Fruit fly (Drosophila melanogaster) whole organism, adult: Measurements from ENCODE around the gene CG5612.

Source experiments
- CG11617 ChIP-seq: fragments of 200-800 bp; sonication (Bioruptor generic); optimal IDR thresholded peaks from 2 replicates; lab custom pipeline; 2017; ENCODE audit warnings: mild to moderate bottlenecking, missing biosample characterization, missing genetic modification reagents, missing genetic modification characterization
- CG12768 ChIP-seq: fragments of 200-800 bp; sonication (Bioruptor generic); optimal IDR thresholded peaks from 2 replicates; lab custom pipeline; 2017; ENCODE audit warnings: missing biosample characterization, missing genetic modification characterization, mild to moderate bottlenecking, moderate library complexity, missing genetic modification reagents
- CG14711 ChIP-seq: fragments of 200-800 bp; sonication (Bioruptor generic); optimal IDR thresholded peaks from 2 replicates; lab custom pipeline; 2018; ENCODE audit warnings: missing biosample characterization, mild to moderate bottlenecking, missing genetic modification characterization, moderate library complexity
- CG1620 ChIP-seq: fragments of 200-800 bp; sonication (Bioruptor generic); optimal IDR thresholded peaks from 2 replicates; lab custom pipeline; 2016; ENCODE audit warnings: missing biosample characterization, missing genetic modification characterization
- CG33017 ChIP-seq: fragments of 200-800 bp; sonication (Bioruptor generic); optimal IDR thresholded peaks from 2 replicates; lab custom pipeline; 2018; ENCODE audit warnings: missing biosample characterization, mild to moderate bottlenecking, missing genetic modification characterization, moderate library complexity
- CG5204 ChIP-seq: fragments of 200-800 bp; sonication (Bioruptor generic); optimal IDR thresholded peaks from 2 replicates; lab custom pipeline; 2016; ENCODE audit warnings: missing biosample characterization, missing genetic modification characterization
- CG7045 ChIP-seq: fragments of 200-800 bp; sonication (Bioruptor generic); optimal IDR thresholded peaks from 2 replicates; lab custom pipeline; 2017; ENCODE audit warnings: missing biosample characterization, mild to moderate bottlenecking, missing genetic modification characterization
- CG7101 ChIP-seq: fragments of 200-800 bp; sonication (Bioruptor generic); optimal IDR thresholded peaks from 2 replicates; lab custom pipeline; 2018; ENCODE audit warnings: missing biosample characterization, mild to moderate bottlenecking, missing genetic modification characterization, moderate library complexity
- Clk ChIP-seq: fragments of 200-800 bp; sonication (Bioruptor generic); optimal IDR thresholded peaks from 2 replicates; lab custom pipeline; 2017; ENCODE audit warnings: missing biosample characterization, missing genetic modification characterization
- Crg-1 ChIP-seq: fragments of 200-800 bp; sonication (Bioruptor generic); optimal IDR thresholded peaks from 2 replicates; lab custom pipeline; 2016; ENCODE audit warnings: missing biosample characterization, missing genetic modification characterization
- Hr96 ChIP-seq: fragments of 200-800 bp; sonication (Bioruptor generic); optimal IDR thresholded peaks from 2 replicates; lab custom pipeline; 2016; ENCODE audit warnings: missing biosample characterization, missing genetic modification characterization
- Mnt ChIP-seq: fragments of 200-800 bp; sonication (Bioruptor generic); optimal IDR thresholded peaks from 2 replicates; lab custom pipeline; 2016; ENCODE audit warnings: missing biosample characterization, mild to moderate bottlenecking, missing genetic modification characterization
- bab1 ChIP-seq: fragments of 200-800 bp; sonication (Bioruptor generic); optimal IDR thresholded peaks from 3 replicates; lab custom pipeline; 2019; ENCODE audit warnings: missing biosample characterization, mild to moderate bottlenecking, missing genetic modification characterization, moderate library complexity
- cic ChIP-seq: fragments of 200-800 bp; sonication (Bioruptor generic); optimal IDR thresholded peaks from 2 replicates; lab custom pipeline; 2017; ENCODE audit warnings: missing biosample characterization, mild to moderate bottlenecking, missing genetic modification characterization, moderate library complexity
- cnc ChIP-seq, 2 experiments: fragments of >200 bp; optimal IDR thresholded peaks; 2 replicates each; lab custom pipeline; 2017
- kay ChIP-seq: fragments of 200-800 bp; sonication (Bioruptor generic); peaks from one replicate; lab custom pipeline; 2016; ENCODE audit warnings: missing biosample characterization, missing genetic modification characterization, borderline replicate concordance
- ovo ChIP-seq: fragments of 200-800 bp; sonication (Bioruptor generic); optimal IDR thresholded peaks from 2 replicates; lab custom pipeline; 2016; ENCODE audit warnings: missing biosample characterization, missing genetic modification characterization
- pad ChIP-seq: fragments of 200-800 bp; sonication (Bioruptor generic); optimal IDR thresholded peaks from 3 replicates; lab custom pipeline; 2017; ENCODE audit warnings: missing biosample characterization, missing genetic modification characterization, mild to moderate bottlenecking, moderate library complexity, missing genetic modification reagents
- tj ChIP-seq: fragments of 200-800 bp; sonication (Bioruptor generic); optimal IDR thresholded peaks from 3 replicates; lab custom pipeline; 2017; ENCODE audit warnings: missing biosample characterization, mild to moderate bottlenecking, missing genetic modification characterization, moderate library complexity
- toe ChIP-seq: fragments of 200-800 bp; sonication (Bioruptor generic); optimal IDR thresholded peaks from 2 replicates; lab custom pipeline; 2016; ENCODE audit warnings: missing biosample characterization, missing genetic modification characterization

The CG5612 gene

DNA sequence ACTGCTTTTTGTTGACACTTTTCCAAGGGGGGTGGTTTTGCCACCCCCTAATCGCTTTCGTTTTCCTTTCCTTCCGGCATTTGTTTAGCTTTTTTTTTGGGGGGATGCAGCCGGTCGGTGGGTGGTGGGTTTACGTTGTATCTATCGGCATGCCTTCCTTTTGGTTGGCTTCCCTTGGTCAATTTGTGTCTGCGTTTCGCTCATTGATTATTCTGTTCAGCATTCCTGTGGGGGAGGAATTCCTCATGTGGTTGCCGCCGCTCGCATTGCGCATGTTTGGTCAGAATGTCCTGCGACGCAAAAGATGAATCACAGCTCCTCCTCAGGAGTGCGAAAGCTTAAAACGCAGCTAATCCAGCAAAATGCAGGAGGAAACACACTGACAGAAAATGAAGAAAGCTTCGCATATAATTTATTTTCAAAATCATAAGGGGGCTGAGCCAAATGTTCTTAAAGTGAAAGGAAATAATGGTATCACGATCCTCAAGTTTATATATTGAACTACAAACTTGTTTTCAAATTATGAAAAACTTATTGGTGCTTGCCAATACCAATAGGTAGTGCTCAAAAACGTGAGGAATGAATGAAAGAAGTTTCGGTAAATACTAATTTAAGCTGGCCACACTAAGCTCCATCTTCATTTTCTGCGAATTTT lies 26.5 kb upstream of the CG5612 start, which contains the start of gene RpS10a:
Gene RpS10a (plus strand): TSS at position 605 of the 655 bp plus-strand sequence.
- TF ChIP-seq Clk (GFP tag; lab: Kevin White, UChicago): no peak
- no peak for TF ChIP-seq cic (GFP tag; lab: Kevin White, UChicago)
- no peak for TF ChIP-seq CG12768 (GFP tag; lab: Kevin White, UChicago)
- no peak for TF ChIP-seq Hr96 (GFP tag; lab: Kevin White, UChicago)
- no peak for TF ChIP-seq CG33017
- no peak for TF ChIP-seq tj (GFP tag; lab: Kevin White, UChicago)
- TF ChIP-seq bab1 (GFP tag; lab: Kevin White, UChicago): no peak
- TF ChIP-seq kay (GFP tag; lab: Kevin White, UChicago): no peak
- no peak for TF ChIP-seq ovo (GFP tag; lab: Kevin White, UChicago)
- TF ChIP-seq toe (GFP tag; lab: Kevin White, UChicago): no peak
- TF ChIP-seq CG11617: no peak
- no peak for TF ChIP-seq CG7101 (tag; lab: Kevin White, UChicago)
- no peak for TF ChIP-seq CG1620 (GFP tag; lab: Kevin White, UChicago)
- TF ChIP-seq CG7045 (GFP tag; lab: Kevin White, UChicago): no peak
- no peak for TF ChIP-seq Mnt (GFP tag; lab: Kevin White, UChicago)
- TF ChIP-seq CG14711 (tag; lab: Kevin White, UChicago): no peak
- TF ChIP-seq Crg-1 (GFP tag; lab: Kevin White, UChicago): no peak
- TF ChIP-seq CG5204: no peak

DNA sequence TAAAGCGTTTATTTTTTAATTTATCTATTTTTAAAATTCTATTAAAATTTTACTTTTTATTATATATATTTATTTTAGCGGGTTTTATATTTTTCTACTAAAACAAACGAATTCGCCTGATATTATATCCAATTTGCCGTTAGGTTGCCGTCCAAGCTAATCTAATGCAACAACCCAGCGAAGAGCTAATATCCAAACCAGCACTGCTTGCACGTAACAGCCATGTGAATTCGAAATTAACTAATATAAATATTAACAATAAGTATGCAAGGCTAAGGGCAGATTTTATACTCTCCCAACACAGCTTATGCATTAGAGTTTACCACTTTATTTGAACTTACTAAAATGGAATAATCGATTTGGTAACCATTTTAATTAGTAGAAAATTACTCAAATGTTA lies 25.9 kb upstream of the CG5612 start:
- TF ChIP-seq CG7101 (tag; lab: Kevin White, UChicago): no peak
- TF ChIP-seq bab1 (GFP tag; lab: Kevin White, UChicago): no peak
- TF ChIP-seq Mnt (GFP tag; lab: Kevin White, UChicago): no peak
- no peak for TF ChIP-seq pad (GFP tag; lab: Kevin White, UChicago)
- TF ChIP-seq CG14711 (tag; lab: Kevin White, UChicago): no peak
- TF ChIP-seq Hr96 (GFP tag; lab: Kevin White, UChicago): no peak
- TF ChIP-seq ovo (GFP tag; lab: Kevin White, UChicago): no peak
- TF ChIP-seq CG33017: no peak
- TF ChIP-seq cic (GFP tag; lab: Kevin White, UChicago): no peak
- TF ChIP-seq toe (GFP tag; lab: Kevin White, UChicago): no peak
- no peak for TF ChIP-seq Crg-1 (GFP tag; lab: Kevin White, UChicago)
- no peak for TF ChIP-seq CG12768 (GFP tag; lab: Kevin White, UChicago)
- TF ChIP-seq cnc (optimal IDR thresholded peaks at IDR 0.05; lab: Kevin White, UChicago): no peak

DNA sequence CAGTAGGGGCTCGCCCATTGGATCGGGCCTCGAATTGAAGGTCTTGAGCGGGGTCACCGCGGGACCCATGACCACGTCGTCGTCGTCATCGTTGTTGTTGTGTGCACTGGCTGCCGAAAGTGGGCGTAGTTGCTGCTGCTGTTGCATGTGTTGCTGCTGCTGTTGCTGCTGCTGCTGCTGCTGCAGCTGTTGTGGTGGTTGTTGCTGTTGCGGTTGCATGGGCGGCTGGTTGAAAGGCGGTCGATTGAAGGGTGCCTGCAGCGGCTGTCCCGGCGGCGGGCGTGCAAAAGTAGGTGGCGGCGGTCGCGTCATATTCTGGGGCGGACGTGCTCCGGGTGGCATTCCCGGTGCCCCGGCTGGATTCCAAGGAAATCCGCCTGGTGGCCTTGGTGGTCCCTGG lies 22.0 kb upstream of the CG5612 start:
- TF ChIP-seq Hr96 (GFP tag; lab: Kevin White, UChicago) (no peak), CG14711 (tag; lab: Kevin White, UChicago) (no peak), CG12768 (GFP tag; lab: Kevin White, UChicago) (no peak), kay (GFP tag; lab: Kevin White, UChicago) (no peak), CG5204 (no peak), CG1620 (GFP tag; lab: Kevin White, UChicago) (no peak), cic (GFP tag; lab: Kevin White, UChicago) (no peak), cnc (optimal IDR thresholded peaks at IDR 0.05; lab: Kevin White, UChicago) (no peak), CG11617 (no peak), toe (GFP tag; lab: Kevin White, UChicago) (no peak), bab1 (GFP tag; lab: Kevin White, UChicago) (no peak), Crg-1 (GFP tag; lab: Kevin White, UChicago) (no peak), CG7101 (tag; lab: Kevin White, UChicago) (no peak), CG33017 (no peak)

DNA sequence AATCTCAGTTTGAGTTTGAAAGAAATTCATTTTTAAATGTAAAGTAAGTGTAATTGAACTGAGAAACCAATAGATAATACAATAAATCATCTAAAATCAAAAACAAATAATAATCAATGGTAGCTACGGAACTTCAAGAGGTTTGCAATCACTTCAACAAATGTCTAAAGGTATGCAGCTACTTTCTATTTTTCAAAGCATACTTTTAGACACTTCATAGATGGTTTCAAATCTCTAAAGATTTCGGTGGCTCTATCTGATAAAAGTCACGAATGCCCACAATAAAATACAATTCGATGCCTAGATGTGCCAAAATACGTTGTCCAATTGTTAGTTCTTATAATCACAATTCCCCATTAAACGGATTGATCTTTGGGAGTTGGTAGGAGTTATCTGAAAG lies 17.3 kb upstream of the CG5612 start:
- TF ChIP-seq CG7045 (GFP tag; lab: Kevin White, UChicago): no peak
- TF ChIP-seq bab1 (GFP tag; lab: Kevin White, UChicago): no peak
- TF ChIP-seq tj (GFP tag; lab: Kevin White, UChicago): no peak
- no peak for TF ChIP-seq pad (GFP tag; lab: Kevin White, UChicago)
- TF ChIP-seq Clk (GFP tag; lab: Kevin White, UChicago): no peak
- no peak for TF ChIP-seq cnc (optimal IDR thresholded peaks at IDR 0.05; lab: Kevin White, UChicago)
- no peak for TF ChIP-seq cic (GFP tag; lab: Kevin White, UChicago)
- TF ChIP-seq CG5204: no peak
- TF ChIP-seq Hr96 (GFP tag; lab: Kevin White, UChicago): no peak
- TF ChIP-seq CG14711 (tag; lab: Kevin White, UChicago): no peak
- TF ChIP-seq CG1620 (GFP tag; lab: Kevin White, UChicago): no peak
- no peak for TF ChIP-seq Crg-1 (GFP tag; lab: Kevin White, UChicago)
- no peak for TF ChIP-seq toe (GFP tag; lab: Kevin White, UChicago)
- no peak for TF ChIP-seq CG7101 (tag; lab: Kevin White, UChicago)

DNA sequence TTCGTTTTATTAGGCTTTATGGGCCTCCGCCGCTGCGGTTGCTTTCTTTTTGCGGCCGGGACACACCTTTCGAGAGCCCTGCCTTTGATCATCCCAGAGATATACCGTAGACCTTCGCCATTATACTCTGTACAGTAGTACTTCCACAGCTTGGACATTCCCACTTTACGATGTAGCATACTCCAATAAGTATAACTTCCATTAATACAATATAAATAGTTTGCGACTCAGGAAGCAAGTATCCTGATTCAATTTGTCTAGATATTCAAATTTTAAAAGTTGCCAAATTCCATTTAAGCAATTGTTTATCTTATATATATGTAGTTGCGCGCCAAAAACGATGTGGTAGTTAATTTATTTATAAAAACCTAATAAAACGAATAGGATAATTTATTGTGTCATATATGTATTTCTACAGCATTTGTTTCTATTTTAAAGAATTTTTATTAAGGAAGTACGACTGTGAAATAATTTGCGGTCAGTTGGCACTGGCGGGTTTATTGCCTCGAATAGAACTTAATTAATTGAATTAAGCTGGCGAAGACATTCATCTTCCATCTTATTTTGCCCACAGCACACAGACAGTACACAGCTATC lies 11.6 kb upstream of the CG5612 start:
- no peak for TF ChIP-seq toe (GFP tag; lab: Kevin White, UChicago)
- TF ChIP-seq Hr96 (GFP tag; lab: Kevin White, UChicago): no peak

DNA sequence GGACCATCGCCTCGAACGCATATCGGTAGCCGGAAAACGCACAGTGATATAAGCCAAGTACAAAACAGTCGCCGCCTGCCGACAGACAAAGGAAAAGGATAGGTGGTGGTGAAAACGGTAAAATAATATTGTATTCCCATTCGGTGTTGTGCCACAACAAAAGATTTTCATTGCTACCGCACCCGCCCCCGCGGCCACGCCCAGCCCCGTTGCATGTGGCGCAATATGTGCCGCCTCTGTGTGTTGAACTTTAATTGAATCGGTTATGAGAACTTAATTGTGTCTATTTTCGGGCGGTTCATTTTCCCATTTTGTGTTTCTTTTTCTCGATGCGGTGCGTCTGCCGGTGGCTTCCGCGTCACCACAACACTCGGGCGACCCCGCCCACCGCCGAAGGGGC lies 10.9 kb upstream of the CG5612 start:
- TF ChIP-seq CG12768 (GFP tag; lab: Kevin White, UChicago): no peak
- no peak for TF ChIP-seq Crg-1 (GFP tag; lab: Kevin White, UChicago)
- no peak for TF ChIP-seq toe (GFP tag; lab: Kevin White, UChicago)
